Fruit fly (Drosophila melanogaster): ENCODE results near the gene Dph3.

- TF ChIP-seq Blimp-1 (GFP tag; optimal IDR thresholded peaks at IDR 0.05) (no peak), Gug (GFP tag; IDR thresholded peaks at IDR 0.05) (no peak)
Observed at dm6 chr3R:11243951-11244660, 12.4 kb downstream of the Dph3 start, which contains the start of the genes CG17734 and CG5214.

Data from whole organism, prepupa.